Worm (Caenorhabditis elegans): ENCODE measurements around the gene atx-3.
A peak's percentile ranks its signal among the peaks of the same experiment; 100 is the strongest.

The atx-3 gene

DNA sequence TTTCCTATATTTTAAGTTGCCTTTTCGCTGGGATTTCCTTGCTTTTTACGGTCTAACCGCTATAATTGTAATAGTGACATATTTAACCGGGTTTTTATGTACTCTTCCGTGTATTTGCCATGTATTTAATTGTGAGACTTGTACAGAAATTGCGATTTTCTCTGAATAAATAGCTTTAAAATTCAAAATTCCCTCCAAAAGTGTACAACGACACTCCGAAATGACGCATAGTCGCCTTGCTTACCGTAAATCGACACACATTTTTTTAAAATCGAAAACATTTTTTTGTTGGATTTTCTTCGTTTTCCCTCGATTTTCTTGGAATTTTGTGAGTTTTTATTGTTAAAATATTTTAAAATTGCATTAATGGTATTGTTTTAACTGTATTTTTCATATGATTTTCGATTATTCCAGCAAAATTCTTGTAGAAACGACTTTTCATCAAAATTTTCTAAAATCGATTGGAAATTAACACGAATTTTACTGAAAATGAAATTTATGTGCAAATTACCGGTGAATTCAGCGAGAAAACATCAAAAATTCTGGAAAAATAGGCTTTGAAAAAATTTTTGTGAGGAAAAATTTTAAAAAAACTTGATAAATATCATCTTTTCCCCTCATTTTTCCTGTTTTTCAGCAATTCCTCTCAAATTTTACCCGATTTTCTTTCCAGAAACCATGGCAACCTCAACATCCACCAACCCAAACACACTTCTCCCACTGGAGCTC lies 7.4 kb downstream of the atx-3 start, which contains the start of gene lsm-5:
Gene lsm-5 (plus strand): TSS at position 679 of the 729 bp plus-strand sequence.
- no peak for TF ChIP-seq mls-2 (tag; optimal IDR thresholded peaks at IDR 0.05)
- peak; percentile 34 for TF ChIP-seq mep-1 (tag; optimal IDR thresholded peaks at IDR 0.05)
- no peak for TF ChIP-seq nhr-237 (tag; optimal IDR thresholded peaks at IDR 0.05)

DNA sequence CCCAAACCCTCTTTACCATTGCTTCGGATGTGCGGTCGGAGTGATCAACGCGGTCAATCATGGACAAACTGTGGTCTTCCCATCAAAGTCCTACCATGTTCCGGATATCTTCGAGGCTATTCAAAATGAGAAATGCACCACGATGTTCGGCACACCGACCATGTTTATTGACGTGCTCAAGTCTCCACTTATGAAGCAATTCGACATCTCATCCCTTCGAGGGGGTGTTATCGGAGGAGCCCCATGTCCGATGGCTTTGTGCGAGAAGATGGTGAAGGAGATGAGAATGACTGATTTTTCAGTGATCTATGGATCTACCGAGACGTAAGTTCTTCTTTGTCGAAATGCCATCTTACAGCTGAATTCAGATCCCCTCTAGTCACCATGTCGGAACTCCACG lies 8.9 kb downstream of the atx-3 start:
- TF ChIP-seq elt-1 (tag; optimal IDR thresholded peaks at IDR 0.05; ENCODE audit: borderline replicate concordance, insufficient read depth) (no peak), zip-8 (tag; optimal IDR thresholded peaks at IDR 0.05) (no peak), flh-1 (GFP tag; optimal IDR thresholded peaks at IDR 0.05) (no peak), nhr-12 (tag; optimal IDR thresholded peaks at IDR 0.05) (no peak), unc-62 (GFP tag; optimal IDR thresholded peaks at IDR 0.05) (no peak), ces-1 (GFP tag; optimal IDR thresholded peaks at IDR 0.05) (no peak), nhr-2 (tag; optimal IDR thresholded peaks at IDR 0.05) (no peak), ztf-11 (tag; optimal IDR thresholded peaks at IDR 0.05) (no peak), lsy-2 (tag; optimal IDR thresholded peaks at IDR 0.05) (no peak), pha-4 (tag; optimal IDR thresholded peaks at IDR 0.05) (no peak), ceh-43 (GFP tag; optimal IDR thresholded peaks at IDR 0.05) (no peak), mls-2 (tag; optimal IDR thresholded peaks at IDR 0.05) (no peak), mab-5 (tag; optimal IDR thresholded peaks at IDR 0.05) (no peak), ceh-39 (tag; optimal IDR thresholded peaks at IDR 0.05) (no peak)

DNA sequence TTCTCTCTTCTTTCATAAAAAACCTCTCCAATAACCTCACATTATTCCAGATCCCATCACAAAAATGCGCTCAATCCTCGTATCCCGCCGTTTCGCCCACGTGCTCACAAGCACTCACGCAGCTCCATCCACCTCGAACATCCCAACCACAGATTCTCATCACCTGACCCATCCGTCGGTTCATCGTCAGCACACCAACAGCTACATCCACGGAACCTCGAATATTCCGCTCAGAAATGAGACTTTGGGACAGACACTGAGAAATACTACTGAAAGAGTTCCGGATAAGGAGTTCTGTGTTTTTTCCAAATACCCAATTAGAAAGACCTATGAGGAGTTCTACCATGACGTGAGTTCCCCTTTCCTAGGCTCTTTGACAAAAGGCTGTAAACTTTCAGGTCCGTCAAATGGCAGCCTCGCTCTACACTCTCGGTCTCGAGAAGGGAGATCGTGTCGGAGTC lies 9.9 kb downstream of the atx-3 start, which contains the start of gene acs-2:
Gene acs-2 (plus strand): TSS at position 51 of the 461 bp plus-strand sequence.
- TF ChIP-seq mab-5 (tag; optimal IDR thresholded peaks at IDR 0.05), result no peak
- TF ChIP-seq pha-4 (tag; optimal IDR thresholded peaks at IDR 0.05), result no peak
- no peak for TF ChIP-seq sptf-1 (tag; optimal IDR thresholded peaks at IDR 0.05)
- TF ChIP-seq ztf-11 (tag; optimal IDR thresholded peaks at IDR 0.05), result no peak
- TF ChIP-seq nhr-12 (tag; optimal IDR thresholded peaks at IDR 0.05), result no peak
- no peak for TF ChIP-seq snpc-4 (tag; optimal IDR thresholded peaks at IDR 0.05)
- no peak for TF ChIP-seq drap-1 (GFP tag; optimal IDR thresholded peaks at IDR 0.05)
- TF ChIP-seq ces-1 (GFP tag; optimal IDR thresholded peaks at IDR 0.05), result no peak
- no peak for TF ChIP-seq flh-1 (GFP tag; optimal IDR thresholded peaks at IDR 0.05)
- TF ChIP-seq unc-120 (tag; optimal IDR thresholded peaks at IDR 0.05; ENCODE audit: poor library complexity, severe bottlenecking), result no peak
- no peak for TF ChIP-seq ham-2 (GFP tag; optimal IDR thresholded peaks at IDR 0.05)
- TF ChIP-seq lin-13 (tag; optimal IDR thresholded peaks at IDR 0.05), result no peak

DNA sequence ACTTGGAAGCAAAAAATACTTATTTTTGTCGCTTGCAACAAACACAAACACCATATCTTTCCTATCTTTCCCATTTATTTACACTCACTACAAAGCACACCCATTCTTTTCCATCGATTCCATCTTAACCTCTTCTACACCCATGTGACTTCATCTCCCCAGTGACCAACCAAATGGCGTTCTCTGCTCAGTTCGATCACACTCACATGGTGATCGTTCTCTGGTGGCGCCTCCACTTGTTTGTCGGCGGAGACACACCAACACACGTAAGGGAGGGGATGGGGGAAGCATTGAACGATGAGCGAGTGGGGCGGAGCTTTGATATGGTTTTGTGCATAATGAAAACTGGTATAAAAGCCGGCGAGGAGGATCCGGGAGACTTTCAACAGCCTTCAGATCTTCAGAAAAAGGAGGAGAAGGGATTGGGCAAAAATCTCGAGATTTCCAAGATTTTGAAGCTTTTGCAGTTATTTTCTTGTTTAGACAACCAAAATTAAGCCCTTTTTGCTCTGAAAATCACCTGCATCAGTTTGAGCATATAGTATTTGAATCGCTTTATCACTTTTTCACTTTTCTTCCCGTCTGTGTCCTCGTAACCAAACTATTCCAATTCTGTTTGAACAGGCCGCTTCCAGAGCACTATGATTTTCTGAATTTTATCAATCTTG lies 10.6 kb downstream of the atx-3 start:
- TF ChIP-seq mls-2 (tag; optimal IDR thresholded peaks at IDR 0.05) (no peak), blmp-1 (tag; optimal IDR thresholded peaks at IDR 0.05) (no peak), M03D4.4 (tag; optimal IDR thresholded peaks at IDR 0.05) (no peak), ceh-83 (GFP tag; optimal IDR thresholded peaks at IDR 0.05) (no peak), hlh-1 (tag; optimal IDR thresholded peaks at IDR 0.05) (peak; percentile 12), nhr-28 (tag; optimal IDR thresholded peaks at IDR 0.05) (no peak), mab-5 (tag; optimal IDR thresholded peaks at IDR 0.05) (no peak), lin-13 (tag; optimal IDR thresholded peaks at IDR 0.05) (no peak), nhr-76 (tag; optimal IDR thresholded peaks at IDR 0.05) (no peak)

DNA sequence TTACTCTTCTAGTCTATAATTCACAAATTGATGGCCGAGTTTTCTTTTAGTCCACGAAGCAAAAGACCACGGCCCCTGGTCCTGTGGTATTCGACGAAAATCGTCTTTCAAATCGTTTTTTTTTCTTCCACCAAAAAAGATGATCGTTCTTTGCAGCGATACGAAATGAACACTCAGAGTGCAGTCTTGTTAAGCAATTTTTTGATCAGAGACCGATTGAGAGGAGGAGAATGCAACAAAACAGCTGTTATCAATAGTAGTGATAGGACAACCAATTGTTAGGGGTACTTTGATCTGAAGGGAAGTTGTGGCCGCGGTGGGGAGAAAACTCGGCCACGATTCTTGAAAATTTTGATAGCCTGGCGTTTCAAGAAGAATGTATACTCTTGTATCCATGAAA lies 13.3 kb downstream of the atx-3 start:
- TF ChIP-seq hlh-1 (tag; optimal IDR thresholded peaks at IDR 0.05) (peak; percentile 54), flh-1 (GFP tag; optimal IDR thresholded peaks at IDR 0.05) (no peak)

DNA sequence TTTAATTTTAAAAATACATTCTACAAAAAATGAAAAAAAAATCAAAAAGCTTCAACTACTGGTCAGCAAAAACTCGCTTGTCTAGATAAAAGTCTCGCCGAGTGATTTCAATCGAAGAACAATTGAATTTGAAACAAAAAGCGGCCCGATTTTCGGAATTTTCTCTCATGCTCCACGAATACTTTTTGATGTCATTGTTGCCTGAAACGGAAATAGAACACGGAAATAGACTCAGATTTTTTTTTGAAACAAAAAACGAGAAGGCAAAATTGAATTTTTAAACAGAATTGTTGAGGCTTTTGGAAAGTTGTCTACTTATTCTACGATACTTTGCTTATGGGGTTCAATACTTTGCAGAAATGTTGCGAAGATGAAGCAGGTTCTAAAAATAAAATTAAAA lies 13.8 kb downstream of the atx-3 start:
- TF ChIP-seq ztf-11 (tag; optimal IDR thresholded peaks at IDR 0.05) (no peak), ces-1 (GFP tag; optimal IDR thresholded peaks at IDR 0.05) (no peak), tbx-8 (GFP tag; optimal IDR thresholded peaks at IDR 0.05) (no peak), bed-3 (GFP tag; optimal IDR thresholded peaks at IDR 0.05) (no peak), unc-62 (GFP tag; optimal IDR thresholded peaks at IDR 0.05) (no peak), zip-8 (tag; optimal IDR thresholded peaks at IDR 0.05) (no peak), ceh-39 (tag; optimal IDR thresholded peaks at IDR 0.05) (no peak), ham-2 (GFP tag; optimal IDR thresholded peaks at IDR 0.05) (no peak)

Measured in whole organism, mixed stage, embryonic.